Worm (Caenorhabditis elegans): ENCODE results near the gene M02D8.2.

M02D8.2 gene

ce11 chrX:8761060-8761459, 21.6 kb downstream of the M02D8.2 start:
- TF ChIP-seq eor-1 (tag; optimal IDR thresholded peaks at IDR 0.05) (no peak), lin-39 (tag; optimal IDR thresholded peaks at IDR 0.05) (peak; percentile 18), pqm-1 (tag; optimal IDR thresholded peaks at IDR 0.05) (peak; percentile 22)

- TF ChIP-seq aly-2 (tag; optimal IDR thresholded peaks at IDR 0.05) (no peak), nhr-237 (tag; optimal IDR thresholded peaks at IDR 0.05) (no peak), unc-62 (GFP tag; optimal IDR thresholded peaks at IDR 0.05) (no peak), hmg-11 (tag; optimal IDR thresholded peaks at IDR 0.05) (no peak), skn-1 (tag; optimal IDR thresholded peaks at IDR 0.05) (no peak), unc-39 (tag; optimal IDR thresholded peaks at IDR 0.05) (no peak), elt-2 (tag; optimal IDR thresholded peaks at IDR 0.05) (no peak), ztf-11 (tag; optimal IDR thresholded peaks at IDR 0.05) (no peak)
These were observed 22.0 kb downstream of the M02D8.2 start, which contains the start of gene M02D8.5 for ce11 chrX:8761497-8761896. TSS of gene M02D8.5 (minus strand) at chrX:8761597.

ce11 chrX:8762927-8763326, 23.5 kb downstream of the M02D8.2 start:
- TF ChIP-seq nhr-76 (tag; optimal IDR thresholded peaks at IDR 0.05) (no peak), nfya-1 (tag; optimal IDR thresholded peaks at IDR 0.05; ENCODE audit: insufficient read depth) (peak; percentile 19)

ce11 chrX:8763607-8764006, 24.1 kb downstream of the M02D8.2 start, which contains the start of gene zig-12:
TSS of gene zig-12 (plus strand) at chrX:8763907.
- no peak for TF ChIP-seq nhr-237 (tag; optimal IDR thresholded peaks at IDR 0.05)
- no peak for TF ChIP-seq pha-4 (tag; optimal IDR thresholded peaks at IDR 0.05)
- no peak for TF ChIP-seq nhr-67 (tag; optimal IDR thresholded peaks at IDR 0.05)
- no peak for TF ChIP-seq ceh-28 (tag; optimal IDR thresholded peaks at IDR 0.05)
- no peak for TF ChIP-seq skn-1 (tag; optimal IDR thresholded peaks at IDR 0.05)
- no peak for TF ChIP-seq egl-27 (tag; optimal IDR thresholded peaks at IDR 0.05)
- TF ChIP-seq egl-5 (tag; optimal IDR thresholded peaks at IDR 0.05) = no peak
- no peak for TF ChIP-seq elt-1 (tag; optimal IDR thresholded peaks at IDR 0.05)

- TF ChIP-seq ztf-11 (tag; optimal IDR thresholded peaks at IDR 0.05) (no peak), lin-39 (tag; optimal IDR thresholded peaks at IDR 0.05) (no peak), egl-5 (tag; optimal IDR thresholded peaks at IDR 0.05) (peak; percentile 98)
These were observed 24.6 kb downstream of the M02D8.2 start for ce11 chrX:8764044-8764443.

ce11 chrX:8770316-8770715, 30.8 kb downstream of the M02D8.2 start:
- TF ChIP-seq fkh-2 (tag; optimal IDR thresholded peaks at IDR 0.05) = no peak
- TF ChIP-seq zag-1 (tag; optimal IDR thresholded peaks at IDR 0.05) = no peak
- TF ChIP-seq ZK546.5 (tag; optimal IDR thresholded peaks at IDR 0.05) = no peak
- no peak for TF ChIP-seq lin-15B (tag; optimal IDR thresholded peaks at IDR 0.05)
- no peak for TF ChIP-seq ceh-28 (tag; optimal IDR thresholded peaks at IDR 0.05)
- no peak for TF ChIP-seq mdl-1 (tag; optimal IDR thresholded peaks at IDR 0.05)

- TF ChIP-seq sea-2 (GFP tag; optimal IDR thresholded peaks at IDR 0.05) (no peak), aly-2 (tag; optimal IDR thresholded peaks at IDR 0.05) (no peak), nfya-1 (tag; optimal IDR thresholded peaks at IDR 0.05; ENCODE audit: insufficient read depth) (no peak), mdl-1 (tag; optimal IDR thresholded peaks at IDR 0.05) (no peak), ceh-28 (tag; optimal IDR thresholded peaks at IDR 0.05) (no peak), elt-2 (tag; optimal IDR thresholded peaks at IDR 0.05) (no peak)
These were observed 39.1 kb downstream of the M02D8.2 start, which contains the start of gene ZK721.4 for ce11 chrX:8778558-8778957. TSS of gene ZK721.4 (plus strand) at chrX:8778858.

- TF ChIP-seq ceh-16 (tag; optimal IDR thresholded peaks at IDR 0.05) (no peak), lsy-12 (tag; optimal IDR thresholded peaks at IDR 0.05) (no peak), mml-1 (tag; optimal IDR thresholded peaks at IDR 0.05) (no peak)
These were observed 44.8 kb downstream of the M02D8.2 start, which contains the start of gene ZK721.3 for ce11 chrX:8784234-8784633. TSS of gene ZK721.3 (plus strand) at chrX:8784534.
